Fruit fly (Drosophila melanogaster) Kc167 (cell line): ENCODE data around the gene Prps.

ENCODE experiments used
- h ChIP-seq: fragments of >200 bp; optimal IDR thresholded peaks from 3 replicates; lab custom pipeline; 2018; ENCODE audit warnings: missing external identifiers
- insv ChIP-seq: fragments of >200 bp; optimal IDR thresholded peaks from 3 replicates; lab custom pipeline; 2018; ENCODE audit warnings: missing external identifiers
- psq ChIP-seq: fragments of >200 bp; optimal IDR thresholded peaks from 2 replicates; lab custom pipeline; 2017; ENCODE audit warnings: missing external identifiers
- ttk ChIP-seq: sonication (Bioruptor generic); optimal IDR thresholded peaks from 2 replicates; lab custom pipeline; 2017; ENCODE audit warnings: missing external identifiers

dm6 chr3L:9696650-9697526, at the start of gene Prps:
- no peak for TF ChIP-seq insv (lab: Kevin White, UChicago)
- TF ChIP-seq h: no peak
- TF ChIP-seq ttk (lab: Kevin White, UChicago): no peak
- no peak for TF ChIP-seq psq (lab: Kevin White, UChicago)
